Worm (Caenorhabditis elegans) whole organism, young adult: ENCODE results near the gene F54B11.7.

Experiments used
- aptf-3 ChIP-seq: fragments of 200-800 bp; sonication (Bioruptor generic); IDR thresholded peaks from 2 replicates; pipeline ENCODE4 v1.3.6; 2022; ENCODE audit warnings: missing genetic modification characterization, missing compliant biosample characterization
- bed-1 ChIP-seq: fragments of 200-800 bp; sonication (Bioruptor generic); IDR thresholded peaks from 2 replicates; pipeline ENCODE4 v1.3.6; 2022; ENCODE audit warnings: missing genetic modification reagents, missing genetic modification characterization, missing compliant biosample characterization
- hlh-12 ChIP-seq: sonication (generic microtip); optimal IDR thresholded peaks from 2 replicates; lab custom pipeline; 2016; ENCODE audit warnings: missing genetic modification characterization, missing compliant biosample characterization
- sptf-2 ChIP-seq: fragments of 200-800 bp; sonication (Bioruptor generic); optimal IDR thresholded peaks from 2 replicates; lab custom pipeline; 2018; ENCODE audit warnings: mild to moderate bottlenecking, missing genetic modification characterization, missing compliant biosample characterization
- unc-62 ChIP-seq: fragments of 150-350 bp; optimal IDR thresholded peaks from 2 replicates; lab custom pipeline; 2014; ENCODE audit warnings: missing biosample characterization, missing genetic modification reagents, missing genetic modification characterization

ce11 chrX:13621628-13622027 is 21.4 kb downstream of the F54B11.7 start, which contains the start of gene Y12A6A.1:
- TF ChIP-seq hlh-12 (no peak), unc-62 (no peak), sptf-2 (GFP tag; lab: Kevin White, UChicago) (no peak), bed-1 (GFP tag; lab: Robert Waterston, UW) (no peak), aptf-3 (GFP tag; lab: Robert Waterston, UW) (no peak)
